Fruit fly (Drosophila melanogaster): ENCODE results near the gene PKD.

The PKD gene

dm6 chr3R:18314320-18314719 lies at the start of gene PKD:
PKD (minus strand) TSS chr3R:18314407.
- TF ChIP-seq noc (tag; optimal IDR thresholded peaks at IDR 0.05) = no peak

dm6 chr3R:18361694-18362093 lies 47.5 kb upstream of the PKD start, which contains the start of gene hmw:
hmw (plus strand) TSS chr3R:18361994.
- no peak for TF ChIP-seq noc (tag; optimal IDR thresholded peaks at IDR 0.05)

dm6 chr3R:18360630-18361260 lies 46.5 kb upstream of the PKD start, which contains the start of gene CG15803:
CG15803 (minus strand) TSS chr3R:18360728.
- TF ChIP-seq noc (tag; optimal IDR thresholded peaks at IDR 0.05) = no peak

dm6 chr3R:18355781-18356180 lies 41.6 kb upstream of the PKD start:
- no peak for TF ChIP-seq noc (tag; optimal IDR thresholded peaks at IDR 0.05)

DNA sequence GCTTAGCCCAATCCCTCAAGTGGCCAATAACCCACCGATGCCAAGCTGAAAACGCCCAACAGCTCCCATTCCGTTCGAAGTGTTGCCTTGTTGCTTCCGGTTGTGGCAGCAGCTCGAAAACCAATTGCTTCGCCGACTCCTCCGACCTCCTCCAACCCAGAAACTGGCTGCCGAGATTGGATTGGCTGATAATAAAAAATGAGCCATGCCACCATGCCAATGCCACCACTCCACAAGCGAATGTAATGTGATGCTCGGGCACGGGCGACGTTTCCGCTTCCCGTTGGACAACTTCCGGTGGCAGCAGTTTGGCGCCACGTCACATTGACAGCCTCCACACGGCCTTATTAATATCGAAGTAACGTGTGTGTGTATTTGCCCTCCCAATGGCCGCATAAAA lies 24.3 kb upstream of the PKD start:
- no peak for TF ChIP-seq noc (tag; optimal IDR thresholded peaks at IDR 0.05)

DNA sequence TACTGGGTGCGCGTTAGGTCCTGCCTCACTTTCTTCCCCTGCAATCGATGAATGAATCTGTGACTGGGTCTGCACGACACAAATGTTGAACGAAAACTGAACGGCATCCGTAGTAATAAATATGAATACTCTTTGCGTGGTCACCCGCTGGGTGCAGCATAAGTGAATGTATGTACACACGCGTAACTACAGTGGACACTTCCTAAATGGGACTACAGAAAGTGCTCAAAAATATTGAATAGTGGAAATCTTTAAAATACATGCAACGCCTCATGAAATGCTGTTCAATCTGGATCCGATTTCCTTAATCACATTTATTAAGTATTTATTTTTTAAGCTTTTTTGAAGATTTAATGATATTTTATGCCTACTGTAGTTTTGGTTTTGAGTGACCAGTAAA lies 14.6 kb upstream of the PKD start, which contains the start of gene naz:
Gene naz (minus strand): TSS at position 101 of the 400 bp plus-strand sequence.
- TF ChIP-seq noc (tag; optimal IDR thresholded peaks at IDR 0.05) = no peak

DNA sequence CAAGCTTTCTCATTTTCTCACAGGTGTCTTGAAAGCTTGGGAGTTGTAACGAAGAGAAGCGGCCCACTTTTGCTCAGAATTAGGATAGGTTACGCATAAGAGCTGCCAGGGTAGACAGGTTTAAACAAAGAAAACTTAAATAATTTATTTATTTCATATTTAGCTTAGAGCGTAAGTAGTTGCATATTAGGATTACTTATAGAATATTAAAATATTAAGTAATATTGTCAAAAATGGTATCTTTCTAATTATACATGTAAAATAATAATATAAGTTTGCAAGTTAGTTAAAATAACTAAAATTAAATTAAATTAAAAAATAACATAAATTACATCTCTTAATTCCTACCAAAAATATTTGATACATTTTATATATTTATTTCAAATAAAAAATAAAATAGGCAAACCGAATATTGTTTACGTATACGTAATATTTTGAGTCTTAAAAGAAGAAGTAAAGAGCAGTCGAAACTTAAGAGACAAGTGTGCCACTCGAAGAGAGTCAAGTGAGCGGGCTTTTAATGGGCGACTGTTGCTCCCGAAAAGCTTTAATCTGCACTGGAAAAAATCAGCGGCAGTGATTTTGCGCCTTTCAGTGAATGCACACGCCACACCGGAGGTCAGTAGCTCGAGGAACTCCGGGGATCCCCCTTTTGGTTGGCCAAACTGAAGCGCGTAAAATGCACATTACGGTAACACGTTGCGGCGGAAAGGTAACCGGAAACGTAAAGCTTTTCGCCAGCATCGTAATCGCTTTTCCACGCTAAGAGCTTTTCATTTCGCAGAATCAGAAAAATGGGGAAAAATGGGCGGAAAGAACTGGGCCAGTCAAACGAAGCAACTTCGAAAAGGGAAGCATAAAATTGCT lies 850 bp upstream of the PKD start:
- no peak for TF ChIP-seq noc (tag; optimal IDR thresholded peaks at IDR 0.05)

dm6 chr3R:18312761-18313160 lies 1.4 kb downstream of the PKD start:
- TF ChIP-seq noc (tag; optimal IDR thresholded peaks at IDR 0.05) = peak; percentile 30

DNA sequence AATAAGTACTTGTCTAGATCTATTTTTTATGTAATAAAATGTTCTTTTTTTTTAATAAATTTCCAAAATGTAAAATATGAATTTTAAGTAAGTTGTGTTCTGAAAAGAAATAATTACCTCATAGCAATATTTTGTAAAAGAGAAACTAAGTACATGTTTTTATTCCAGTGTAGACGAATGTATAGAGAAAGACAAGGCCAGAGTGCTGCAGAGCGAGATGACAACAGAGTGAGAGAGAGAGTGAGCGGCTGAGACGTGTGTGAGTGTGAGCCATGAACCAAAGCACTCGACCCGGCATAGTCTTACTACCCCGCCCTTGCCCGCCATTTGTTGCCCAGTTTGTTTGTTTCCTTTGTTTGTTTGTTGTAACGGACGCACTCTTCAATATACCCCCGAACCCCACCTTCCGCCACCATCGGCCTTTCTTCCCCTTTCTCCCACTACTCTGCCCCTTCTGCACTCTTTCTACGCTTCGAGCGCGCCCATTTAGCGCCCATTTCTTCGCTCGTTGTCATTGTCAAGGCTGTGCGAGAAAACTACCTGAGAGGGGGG lies 2.8 kb downstream of the PKD start:
- peak; percentile 10 for TF ChIP-seq noc (tag; optimal IDR thresholded peaks at IDR 0.05)

dm6 chr3R:18310766-18311367 lies 3.3 kb downstream of the PKD start:
- TF ChIP-seq noc (tag; optimal IDR thresholded peaks at IDR 0.05) = no peak

DNA sequence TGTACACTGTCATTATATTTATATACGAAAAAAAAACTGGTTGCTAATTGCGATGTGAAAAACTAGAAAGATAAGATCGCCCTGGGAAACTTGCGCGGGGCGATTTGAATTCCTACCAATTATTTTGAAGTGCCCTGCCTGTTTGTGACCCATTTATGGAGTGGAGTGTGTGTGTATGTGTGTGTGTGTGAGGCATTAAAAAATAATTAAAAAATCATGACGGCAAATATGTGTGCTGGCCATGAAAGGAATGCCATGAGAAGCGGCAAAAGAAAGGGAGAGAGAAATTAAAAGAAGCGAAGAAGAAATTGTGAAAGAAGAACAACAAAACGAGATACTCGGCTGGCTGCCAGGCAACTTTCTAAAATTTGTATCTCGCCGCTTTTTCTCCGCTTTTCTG lies 4.3 kb downstream of the PKD start:
- TF ChIP-seq noc (tag; optimal IDR thresholded peaks at IDR 0.05) = no peak

dm6 chr3R:18302749-18303148 lies 11.5 kb downstream of the PKD start, which contains the start of gene CG7126:
CG7126 (minus strand) TSS chr3R:18302849.
- no peak for TF ChIP-seq noc (tag; optimal IDR thresholded peaks at IDR 0.05)

dm6 chr3R:18301569-18301968 lies 12.6 kb downstream of the PKD start, which contains the start of gene Polr1E:
Polr1E (minus strand) TSS chr3R:18301728.
- no peak for TF ChIP-seq noc (tag; optimal IDR thresholded peaks at IDR 0.05)

DNA sequence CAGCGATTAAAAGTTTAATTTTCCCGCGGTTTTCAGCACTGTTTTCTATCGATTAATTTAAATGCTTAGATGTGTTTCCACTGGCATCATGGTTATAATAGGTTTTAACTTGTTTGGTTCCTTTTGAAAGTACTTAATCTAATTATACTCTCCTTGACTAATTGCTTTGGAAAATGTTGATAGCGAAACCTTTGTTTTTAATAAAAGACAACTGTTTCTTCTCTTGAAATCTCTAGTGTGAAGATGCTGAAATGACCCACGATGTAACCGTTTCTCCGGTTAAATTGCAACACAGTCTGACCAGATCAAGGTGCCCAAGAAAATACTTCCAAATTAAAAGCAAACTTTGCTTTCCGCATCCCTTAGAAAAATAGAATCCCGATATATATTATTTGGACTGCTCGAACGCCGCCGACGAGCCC lies 15.3 kb downstream of the PKD start, which contains the start of gene Dlc90F:
Gene Dlc90F (plus strand): TSS at position 330 of the 422 bp plus-strand sequence.
- TF ChIP-seq noc (tag; optimal IDR thresholded peaks at IDR 0.05) = peak; percentile 6

- TF ChIP-seq noc (tag; optimal IDR thresholded peaks at IDR 0.05) = peak; percentile 30
Measured at dm6 chr3R:18298298-18298899, 15.8 kb downstream of the PKD start.

Data from whole organism, larva.